Worm (Caenorhabditis elegans) whole organism, L1 larva: ENCODE results near the gene C26H9A.4.

Experiments used
- jun-1 ChIP-seq: fragments of 150-350 bp; optimal IDR thresholded peaks from 2 replicates; lab custom pipeline; 2014; ENCODE audit warnings: missing biosample characterization, missing genetic modification reagents, missing genetic modification characterization
- tbx-2 ChIP-seq: sonication (generic microtip); optimal IDR thresholded peaks from 2 replicates; lab custom pipeline; 2016; ENCODE audit warnings: missing genetic modification characterization, missing compliant biosample characterization

- no peak for TF ChIP-seq jun-1 (tag; lab: Kevin White, UChicago)
- TF ChIP-seq tbx-2, result no peak
Measured at ce11 chrIV:12674700-12675099, 21.5 kb downstream of the C26H9A.4 start, which contains the start of gene T23B5.4.
